Worm (Caenorhabditis elegans) whole organism, late embryonic: Measurements from ENCODE around the gene cux-7.
A peak's percentile ranks its signal among the peaks of the same experiment; 100 is the strongest.

Experiments
- K02D7.2 ChIP-seq: sonication (generic microtip); optimal IDR thresholded peaks from 2 replicates; lab custom pipeline; 2017; ENCODE audit warnings: mild to moderate bottlenecking, missing genetic modification characterization, missing compliant biosample characterization
- K09A11.1 ChIP-seq: sonication (generic microtip); optimal IDR thresholded peaks from 2 replicates; lab custom pipeline; 2017; ENCODE audit warnings: antibody characterized with exemption, mild to moderate bottlenecking, missing genetic modification characterization, missing compliant biosample characterization; ENCODE audit not compliant: insufficient read depth
- T23F11.4 ChIP-seq: fragments of 200-800 bp; sonication (Bioruptor generic); optimal IDR thresholded peaks from 2 replicates; lab custom pipeline; 2018; ENCODE audit warnings: mild to moderate bottlenecking, missing genetic modification characterization, missing compliant biosample characterization
- Y22D7AL.16 ChIP-seq: sonication (generic microtip); optimal IDR thresholded peaks from 2 replicates; lab custom pipeline; 2016; ENCODE audit warnings: missing genetic modification characterization, missing compliant biosample characterization
- ama-1 ChIP-seq: fragments of 150-350 bp; optimal IDR thresholded peaks from 2 replicates; lab custom pipeline; 2014
- ceh-18 ChIP-seq: sonication (generic microtip); optimal IDR thresholded peaks from 2 replicates; lab custom pipeline; 2016; ENCODE audit warnings: missing genetic modification characterization, missing compliant biosample characterization
- ceh-2 ChIP-seq: sonication (generic microtip); optimal IDR thresholded peaks from 2 replicates; lab custom pipeline; 2016; ENCODE audit warnings: missing genotype, missing genetic modification characterization, missing compliant biosample characterization
- dmd-4 ChIP-seq: sonication (generic microtip); optimal IDR thresholded peaks from 2 replicates; lab custom pipeline; 2016; ENCODE audit warnings: borderline replicate concordance, missing genetic modification characterization, missing compliant biosample characterization
- elt-2 ChIP-seq: sonication (generic microtip); optimal IDR thresholded peaks from 2 replicates; lab custom pipeline; 2016; ENCODE audit warnings: missing genetic modification reagents, missing genetic modification characterization, missing compliant biosample characterization
- ets-4 ChIP-seq: sonication (generic microtip); optimal IDR thresholded peaks from 2 replicates; lab custom pipeline; 2016; ENCODE audit warnings: missing genetic modification characterization, missing compliant biosample characterization
- eyg-1 ChIP-seq: sonication (generic microtip); optimal IDR thresholded peaks from 2 replicates; lab custom pipeline; 2016; ENCODE audit warnings: missing genotype, missing genetic modification characterization, missing compliant biosample characterization
- fax-1 ChIP-seq: sonication (generic microtip); optimal IDR thresholded peaks from 2 replicates; lab custom pipeline; 2016; ENCODE audit warnings: missing genotype, missing genetic modification characterization, missing compliant biosample characterization
- fkh-10 ChIP-seq: fragments of 150-350 bp; optimal IDR thresholded peaks from 2 replicates; lab custom pipeline; 2014; ENCODE audit warnings: missing biosample characterization, missing genetic modification reagents, missing genetic modification characterization
- gmeb-2 ChIP-seq: sonication (generic microtip); optimal IDR thresholded peaks from 2 replicates; lab custom pipeline; 2016; ENCODE audit warnings: missing genetic modification characterization, inconsistent platforms, missing compliant biosample characterization
- hlh-8 ChIP-seq: sonication (generic microtip); optimal IDR thresholded peaks from 2 replicates; lab custom pipeline; 2016; ENCODE audit warnings: missing genotype, missing genetic modification characterization, missing compliant biosample characterization
- nfya-1 ChIP-seq: sonication (generic microtip); optimal IDR thresholded peaks from 2 replicates; lab custom pipeline; 2017; ENCODE audit warnings: missing genetic modification characterization, mild to moderate bottlenecking, missing compliant biosample characterization, antibody characterized with exemption, moderate library complexity
- nhr-232 ChIP-seq: sonication (generic microtip); optimal IDR thresholded peaks from 2 replicates; lab custom pipeline; 2016; ENCODE audit warnings: missing genetic modification characterization, missing compliant biosample characterization
- pat-9 ChIP-seq: fragments of 200-800 bp; sonication (Bioruptor generic); optimal IDR thresholded peaks from 2 replicates; lab custom pipeline; 2018; ENCODE audit warnings: mild to moderate bottlenecking, missing genetic modification characterization, moderate library complexity, missing compliant biosample characterization
- pax-1 ChIP-seq: fragments of 150-350 bp; optimal IDR thresholded peaks from 2 replicates; lab custom pipeline; 2014; ENCODE audit warnings: missing biosample characterization, missing genetic modification characterization
- pha-4 ChIP-seq: fragments of 150-350 bp; optimal IDR thresholded peaks from 2 replicates; lab custom pipeline; 2018; ENCODE audit warnings: missing biosample characterization, missing genetic modification reagents, missing genetic modification characterization
- pqm-1 ChIP-seq: sonication (generic microtip); optimal IDR thresholded peaks from 2 replicates; lab custom pipeline; 2016; ENCODE audit warnings: missing genetic modification characterization, missing compliant biosample characterization
- rnt-1 ChIP-seq: sonication (generic microtip); optimal IDR thresholded peaks from 2 replicates; lab custom pipeline; 2016; ENCODE audit warnings: missing genetic modification characterization, missing compliant biosample characterization
- tbx-2 ChIP-seq: sonication (generic microtip); optimal IDR thresholded peaks from 2 replicates; lab custom pipeline; 2016; ENCODE audit warnings: missing genetic modification characterization, missing compliant biosample characterization
- tbx-7 ChIP-seq: sonication (generic microtip); optimal IDR thresholded peaks from 2 replicates; lab custom pipeline; 2016; ENCODE audit warnings: missing genotype, missing genetic modification characterization, missing compliant biosample characterization
- unc-3 ChIP-seq, 2 experiments: fragments of 200-800 bp in 1 of 2; sonication (Bioruptor generic) in 1 of 2; sonication (generic microtip) in 1 of 2; conservative IDR thresholded peaks in 1 of 2; optimal IDR thresholded peaks in 1 of 2; 2 replicates each; pipeline versions ENCODE4 v1.3.6 to Lab custom; 2016 to 2022; ENCODE audit warnings: missing compliant biosample characterization in 2 of 2, missing genetic modification characterization in 2 of 2, missing genetic modification reagents in 1 of 2
- unc-42 ChIP-seq: sonication (generic microtip); optimal IDR thresholded peaks from 2 replicates; lab custom pipeline; 2016; ENCODE audit warnings: missing genotype, missing genetic modification characterization, missing compliant biosample characterization
- unc-55 ChIP-seq: sonication (generic microtip); optimal IDR thresholded peaks from 2 replicates; lab custom pipeline; 2017; ENCODE audit warnings: missing biosample characterization, missing genetic modification reagents, missing genetic modification characterization
- zip-5 ChIP-seq: sonication (generic microtip); optimal IDR thresholded peaks from 2 replicates; lab custom pipeline; 2016; ENCODE audit warnings: missing genetic modification characterization, missing compliant biosample characterization
- ztf-16 ChIP-seq: sonication (generic microtip); optimal IDR thresholded peaks from 2 replicates; lab custom pipeline; 2017; ENCODE audit warnings: missing genetic modification characterization, missing compliant biosample characterization

cux-7 gene

ce11 chrIII:7554697-7555145 lies 34.1 kb upstream of the cux-7 start:
- TF ChIP-seq pqm-1: no peak
- TF ChIP-seq ztf-16 (tag; lab: Kevin White, UChicago): no peak
- peak; percentile 9 for TF ChIP-seq ceh-18 (tag; lab: Kevin White, UChicago)
- peak; percentile 98 for TF ChIP-seq unc-55 (GFP tag; lab: Kevin White, UChicago)
- TF ChIP-seq unc-3 (GFP tag; conservative IDR thresholded peaks at IDR 0.05; lab: Robert Waterston, UW): 0 out of 2 replicates have a peak, but pooled peaks have one; percentile 13
- TF ChIP-seq unc-3 (tag; optimal IDR thresholded peaks at IDR 0.05; lab: Kevin White, UChicago): no peak
- no peak for TF ChIP-seq ets-4
- TF ChIP-seq nfya-1: peak; percentile 91
- peak; percentile 14 for TF ChIP-seq tbx-2
- TF ChIP-seq rnt-1 (tag; lab: Kevin White, UChicago): peak; percentile 7
- TF ChIP-seq, all 69 proteins: peak for 6

- TF ChIP-seq unc-55 (GFP tag; lab: Kevin White, UChicago) (peak; percentile 22), unc-42 (tag; lab: Kevin White, UChicago) (no peak)
Measured at ce11 chrIII:7553693-7554226, 33.1 kb upstream of the cux-7 start.

ce11 chrIII:7552859-7553258 lies 32.2 kb upstream of the cux-7 start:
- TF ChIP-seq ztf-16 (tag; lab: Kevin White, UChicago) (no peak), hlh-8 (tag; lab: Kevin White, UChicago) (no peak), zip-5 (tag; lab: Kevin White, UChicago) (no peak), pax-1 (tag; lab: Kevin White, UChicago) (no peak), pha-4 (tag; lab: Kevin White, UChicago) (no peak), Y22D7AL.16 (tag; lab: Kevin White, UChicago) (no peak), tbx-7 (no peak), pqm-1 (no peak), K09A11.1 (tag; lab: Kevin White, UChicago) (no peak), unc-42 (tag; lab: Kevin White, UChicago) (no peak), T23F11.4 (GFP tag; lab: Kevin White, UChicago) (no peak), dmd-4 (tag; lab: Kevin White, UChicago) (no peak), pat-9 (tag; lab: Kevin White, UChicago) (no peak)

ce11 chrIII:7550979-7551378 lies 30.3 kb upstream of the cux-7 start:
- no peak for TF ChIP-seq fkh-10 (GFP tag; lab: Kevin White, UChicago)
- no peak for TF ChIP-seq pha-4 (tag; lab: Kevin White, UChicago)
- no peak for TF ChIP-seq nhr-232 (tag; lab: Kevin White, UChicago)
- no peak for TF ChIP-seq ama-1 (lab: Kevin White, UChicago)
- TF ChIP-seq eyg-1 (tag; lab: Kevin White, UChicago): no peak
- no peak for TF ChIP-seq elt-2 (tag; lab: Kevin White, UChicago)
- no peak for TF ChIP-seq ceh-2 (tag; lab: Kevin White, UChicago)
- TF ChIP-seq gmeb-2: no peak
- TF ChIP-seq fax-1 (tag; lab: Kevin White, UChicago): no peak
- TF ChIP-seq K02D7.2 (tag; lab: Kevin White, UChicago): no peak

ce11 chrIII:7548963-7549362 lies 28.3 kb upstream of the cux-7 start:
- TF ChIP-seq hlh-8 (tag; lab: Kevin White, UChicago): no peak
- TF ChIP-seq unc-55 (GFP tag; lab: Kevin White, UChicago): peak; percentile 86

ce11 chrIII:7545189-7545588 lies 24.5 kb upstream of the cux-7 start:
- TF ChIP-seq dmd-4 (tag; lab: Kevin White, UChicago): no peak
- TF ChIP-seq rnt-1 (tag; lab: Kevin White, UChicago): peak; percentile 20
- peak; percentile 18 for TF ChIP-seq nfya-1
- peak; percentile 33 for TF ChIP-seq unc-55 (GFP tag; lab: Kevin White, UChicago)
